Fruit fly (Drosophila melanogaster): Measurements from ENCODE around the gene CG8188.

The CG8188 gene

dm6 chrX:17702738-17703570 lies at the start of gene CG8188, which contains the start of gene par-6:
CG8188 (minus strand) TSS chrX:17703024.
par-6 (plus strand) TSS chrX:17703352.
- TF ChIP-seq Pif1B (GFP tag; optimal IDR thresholded peaks at IDR 0.05) (peak; percentile 90), CG32121 (GFP tag; IDR thresholded peaks at IDR 0.05) (peak; percentile 70), CG10348 (GFP tag; IDR thresholded peaks at IDR 0.05) (peak; percentile 30; the same call in 1 of the 2 replicates), CG14655 (GFP tag; optimal IDR thresholded peaks at IDR 0.05) (no peak), D1 (tag; optimal IDR thresholded peaks at IDR 0.05) (no peak), Snoo (tag; optimal IDR thresholded peaks at IDR 0.05) (peak; percentile 79), CG17806 (tag; optimal IDR thresholded peaks at IDR 0.05) (peak; percentile 74), CG8159 (tag; optimal IDR thresholded peaks at IDR 0.05) (peak; percentile 81), Pif1A (GFP tag; optimal IDR thresholded peaks at IDR 0.05) (peak; percentile 91), gl (tag; optimal IDR thresholded peaks at IDR 0.05) (peak; percentile 54), CG13204 (GFP tag; optimal IDR thresholded peaks at IDR 0.05) (peak; percentile 41), Ets98B (GFP tag; IDR thresholded peaks at IDR 0.05) (peak; percentile 87), rn (GFP tag; IDR thresholded peaks at IDR 0.05) (peak; percentile 71; the same call in 1 of the 2 replicates), CG8301 (tag; optimal IDR thresholded peaks at IDR 0.05) (peak; percentile 76), CG15710 (tag; optimal IDR thresholded peaks at IDR 0.05) (peak; percentile 82), CG9948 (tag; optimal IDR thresholded peaks at IDR 0.05) (peak; percentile 72), fd96Ca (GFP tag; IDR thresholded peaks at IDR 0.05) (peak; percentile 93), EcR (GFP tag; optimal IDR thresholded peaks at IDR 0.05) (no peak), CG4496 (GFP tag; IDR thresholded peaks at IDR 0.05) (peak; percentile 92), CG34367 (tag; optimal IDR thresholded peaks at IDR 0.05) (peak; percentile 73), CG12605 (GFP tag; IDR thresholded peaks at IDR 0.05) (peak; percentile 85)

DNA sequence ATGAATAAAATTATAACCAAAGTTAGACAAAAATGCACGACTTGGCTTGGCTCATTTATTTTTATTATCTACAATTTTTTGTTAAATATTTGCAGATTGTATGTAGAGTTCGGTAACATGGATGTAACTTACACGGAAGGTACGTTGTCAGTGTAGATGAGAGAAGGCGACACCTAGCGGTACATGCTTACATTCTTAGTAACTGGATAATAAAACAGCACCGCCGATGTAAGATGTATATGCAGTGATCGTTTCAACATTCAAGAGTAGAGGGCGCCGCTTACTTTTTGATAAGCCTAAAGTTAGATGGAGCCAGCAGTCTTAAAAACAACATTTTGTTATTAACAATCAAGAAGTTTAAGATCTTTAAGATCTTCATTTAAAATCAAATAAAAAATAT lies 48.8 kb upstream of the CG8188 start:
- TF ChIP-seq EcR (GFP tag; optimal IDR thresholded peaks at IDR 0.05) (no peak), CG4496 (GFP tag; IDR thresholded peaks at IDR 0.05) (no peak), D1 (tag; optimal IDR thresholded peaks at IDR 0.05) (no peak), CG13204 (GFP tag; optimal IDR thresholded peaks at IDR 0.05) (no peak), CG10348 (GFP tag; IDR thresholded peaks at IDR 0.05) (no peak), CG12605 (GFP tag; IDR thresholded peaks at IDR 0.05) (no peak)

- TF ChIP-seq CG8159 (tag; optimal IDR thresholded peaks at IDR 0.05) (peak; percentile 64), fd96Ca (GFP tag; IDR thresholded peaks at IDR 0.05) (no peak), CG13204 (GFP tag; optimal IDR thresholded peaks at IDR 0.05) (peak; percentile 57), CG14655 (GFP tag; optimal IDR thresholded peaks at IDR 0.05) (peak; percentile 57), CG15710 (tag; optimal IDR thresholded peaks at IDR 0.05) (peak; percentile 37), CG10348 (GFP tag; IDR thresholded peaks at IDR 0.05) (no peak), CG4496 (GFP tag; IDR thresholded peaks at IDR 0.05) (0 out of 3 replicates have a peak, but pooled peaks have one; percentile 50), CG17806 (tag; optimal IDR thresholded peaks at IDR 0.05) (peak; percentile 6), EcR (GFP tag; optimal IDR thresholded peaks at IDR 0.05) (peak; percentile 37), Ets98B (GFP tag; IDR thresholded peaks at IDR 0.05) (no peak), CG9948 (tag; optimal IDR thresholded peaks at IDR 0.05) (peak; percentile 50), CG8301 (tag; optimal IDR thresholded peaks at IDR 0.05) (peak; percentile 23), Pif1A (GFP tag; optimal IDR thresholded peaks at IDR 0.05) (no peak), CG34367 (tag; optimal IDR thresholded peaks at IDR 0.05) (peak; percentile 27)
Measured at dm6 chrX:17745705-17746416, 43.0 kb upstream of the CG8188 start.

dm6 chrX:17743598-17743997 lies 40.8 kb upstream of the CG8188 start:
- TF ChIP-seq fd96Ca (GFP tag; IDR thresholded peaks at IDR 0.05) (no peak), CG12605 (GFP tag; IDR thresholded peaks at IDR 0.05) (no peak), CG17806 (tag; optimal IDR thresholded peaks at IDR 0.05) (no peak), CG8301 (tag; optimal IDR thresholded peaks at IDR 0.05) (no peak), CG15710 (tag; optimal IDR thresholded peaks at IDR 0.05) (no peak), D1 (tag; optimal IDR thresholded peaks at IDR 0.05) (no peak), CG9948 (tag; optimal IDR thresholded peaks at IDR 0.05) (no peak), Ets98B (GFP tag; IDR thresholded peaks at IDR 0.05) (no peak), Pif1A (GFP tag; optimal IDR thresholded peaks at IDR 0.05) (no peak), CG10348 (GFP tag; IDR thresholded peaks at IDR 0.05) (no peak), Pif1B (GFP tag; optimal IDR thresholded peaks at IDR 0.05) (no peak), EcR (GFP tag; optimal IDR thresholded peaks at IDR 0.05) (no peak), CG8159 (tag; optimal IDR thresholded peaks at IDR 0.05) (no peak), gl (tag; optimal IDR thresholded peaks at IDR 0.05) (no peak), CG14655 (GFP tag; optimal IDR thresholded peaks at IDR 0.05) (no peak), rn (GFP tag; IDR thresholded peaks at IDR 0.05) (no peak), CG4496 (GFP tag; IDR thresholded peaks at IDR 0.05) (no peak), CG13204 (GFP tag; optimal IDR thresholded peaks at IDR 0.05) (no peak), CG32121 (GFP tag; IDR thresholded peaks at IDR 0.05) (no peak), Snoo (tag; optimal IDR thresholded peaks at IDR 0.05) (no peak)

- no peak for TF ChIP-seq gl (tag; optimal IDR thresholded peaks at IDR 0.05)
- no peak for TF ChIP-seq rn (GFP tag; IDR thresholded peaks at IDR 0.05)
- peak; percentile 68 for TF ChIP-seq Snoo (tag; optimal IDR thresholded peaks at IDR 0.05)
- TF ChIP-seq CG8159 (tag; optimal IDR thresholded peaks at IDR 0.05): peak; percentile 74
- TF ChIP-seq CG4496 (GFP tag; IDR thresholded peaks at IDR 0.05): peak; percentile 60; the same call in 1 of the 3 replicates
- TF ChIP-seq CG15710 (tag; optimal IDR thresholded peaks at IDR 0.05): peak; percentile 64
- TF ChIP-seq D1 (tag; optimal IDR thresholded peaks at IDR 0.05): peak; percentile 56
- TF ChIP-seq Pif1B (GFP tag; optimal IDR thresholded peaks at IDR 0.05): peak; percentile 61
- TF ChIP-seq fd96Ca (GFP tag; IDR thresholded peaks at IDR 0.05): peak; percentile 62; the same call in 2 of the 3 replicates
- no peak for TF ChIP-seq EcR (GFP tag; optimal IDR thresholded peaks at IDR 0.05)
- TF ChIP-seq CG17806 (tag; optimal IDR thresholded peaks at IDR 0.05): peak; percentile 68
- peak; percentile 76 for TF ChIP-seq Pif1A (GFP tag; optimal IDR thresholded peaks at IDR 0.05)
- peak; percentile 84 for TF ChIP-seq CG14655 (GFP tag; optimal IDR thresholded peaks at IDR 0.05)
- TF ChIP-seq CG13204 (GFP tag; optimal IDR thresholded peaks at IDR 0.05): no peak
- 0 out of 2 replicates have a peak, but pooled peaks have one; percentile 17 for TF ChIP-seq CG10348 (GFP tag; IDR thresholded peaks at IDR 0.05)
- TF ChIP-seq CG12605 (GFP tag; IDR thresholded peaks at IDR 0.05): 0 out of 2 replicates have a peak, but pooled peaks have one; percentile 11
- TF ChIP-seq CG32121 (GFP tag; IDR thresholded peaks at IDR 0.05): peak; percentile 46; the same call in 1 of the 2 replicates
- TF ChIP-seq CG34367 (tag; optimal IDR thresholded peaks at IDR 0.05): peak; percentile 37
- TF ChIP-seq CG9948 (tag; optimal IDR thresholded peaks at IDR 0.05): peak; percentile 60
- TF ChIP-seq Ets98B (GFP tag; IDR thresholded peaks at IDR 0.05): peak; percentile 52
- peak; percentile 79 for TF ChIP-seq CG8301 (tag; optimal IDR thresholded peaks at IDR 0.05)
Measured at dm6 chrX:17742592-17743364, 40.0 kb upstream of the CG8188 start.
